Worm (Caenorhabditis elegans) whole organism, L3 larva: Measurements from ENCODE around the gene nhr-214.

Source experiments
- R02D3.7 ChIP-seq: fragments of 150-350 bp; optimal IDR thresholded peaks from 2 replicates; lab custom pipeline; 2014; ENCODE audit warnings: missing biosample characterization, missing genetic modification characterization
- ZK546.5 ChIP-seq: sonication (generic microtip); optimal IDR thresholded peaks from 2 replicates; lab custom pipeline; 2017; ENCODE audit warnings: missing biosample characterization, missing genetic modification characterization
- aly-2 ChIP-seq: fragments of 150-350 bp; optimal IDR thresholded peaks from 2 replicates; lab custom pipeline; 2014; ENCODE audit warnings: missing biosample characterization, missing genetic modification characterization
- ama-1 ChIP-seq: fragments of 150-350 bp; optimal IDR thresholded peaks from 2 replicates; lab custom pipeline; 2018
- ceh-16 ChIP-seq: sonication (generic microtip); optimal IDR thresholded peaks from 2 replicates; lab custom pipeline; 2017; ENCODE audit warnings: missing biosample characterization, missing genetic modification characterization
- ceh-28 ChIP-seq: fragments of 150-350 bp; optimal IDR thresholded peaks from 2 replicates; lab custom pipeline; 2014; ENCODE audit warnings: missing biosample characterization, missing genetic modification reagents, missing genetic modification characterization
- ceh-82 ChIP-seq: fragments of 150-350 bp; optimal IDR thresholded peaks from 2 replicates; lab custom pipeline; 2014; ENCODE audit warnings: missing biosample characterization, missing genetic modification characterization
- ceh-9 ChIP-seq: sonication (generic microtip); optimal IDR thresholded peaks from 2 replicates; lab custom pipeline; 2018; ENCODE audit warnings: missing biosample characterization, missing genetic modification characterization
- daf-12 ChIP-seq: fragments of 150-350 bp; optimal IDR thresholded peaks from 2 replicates; lab custom pipeline; 2014; ENCODE audit warnings: missing biosample characterization, missing genetic modification reagents, missing genetic modification characterization
- egl-27 ChIP-seq: sonication (generic microtip); optimal IDR thresholded peaks from 4 replicates; lab custom pipeline; 2017; ENCODE audit warnings: missing biosample characterization, missing genetic modification reagents, missing genetic modification characterization
- egl-5 ChIP-seq: fragments of 150-350 bp; optimal IDR thresholded peaks from 2 replicates; lab custom pipeline; 2017; ENCODE audit warnings: missing biosample characterization, missing genetic modification reagents, missing genetic modification characterization, inconsistent platforms
- elt-1 ChIP-seq: fragments of 150-350 bp; optimal IDR thresholded peaks from 2 replicates; lab custom pipeline; 2014; ENCODE audit warnings: missing biosample characterization, missing genetic modification characterization
- elt-2 ChIP-seq: sonication (generic microtip); optimal IDR thresholded peaks from 2 replicates; lab custom pipeline; 2016; ENCODE audit warnings: missing genetic modification reagents, mild to moderate bottlenecking, missing genetic modification characterization, missing compliant biosample characterization
- elt-3 ChIP-seq, 3 experiments: fragments of 150-350 bp in 1 of 3; sonication (generic microtip) in 2 of 3; optimal IDR thresholded peaks; 2 replicates in 2 of 3; 4 replicates in 1 of 3; lab custom pipeline; 2014 to 2017; ENCODE audit warnings: missing biosample characterization in 3 of 3, missing genetic modification characterization in 3 of 3
- eor-1 ChIP-seq, 2 experiments: fragments of 150-350 bp; optimal IDR thresholded peaks; 2 replicates each; lab custom pipeline; 2014 to 2018; ENCODE audit warnings: missing biosample characterization in 2 of 2, missing genetic modification characterization in 2 of 2
- fkh-2 ChIP-seq: fragments of 150-350 bp; optimal IDR thresholded peaks from 2 replicates; lab custom pipeline; 2014; ENCODE audit warnings: missing biosample characterization, missing genetic modification reagents, missing genetic modification characterization
- hmg-11 ChIP-seq: sonication (generic microtip); optimal IDR thresholded peaks from 2 replicates; lab custom pipeline; 2016; ENCODE audit warnings: missing genetic modification characterization, missing compliant biosample characterization
- jun-1 ChIP-seq: fragments of 150-350 bp; optimal IDR thresholded peaks from 2 replicates; lab custom pipeline; 2014; ENCODE audit warnings: missing biosample characterization, missing genetic modification reagents, missing genetic modification characterization
- lin-15B ChIP-seq: fragments of 150-350 bp; optimal IDR thresholded peaks from 2 replicates; lab custom pipeline; 2014; ENCODE audit warnings: missing biosample characterization, missing genetic modification characterization
- lsy-12 ChIP-seq: sonication (generic microtip); optimal IDR thresholded peaks from 2 replicates; lab custom pipeline; 2016; ENCODE audit warnings: mild to moderate bottlenecking, missing genetic modification characterization, missing compliant biosample characterization
- mdl-1 ChIP-seq: fragments of 150-350 bp; optimal IDR thresholded peaks from 2 replicates; lab custom pipeline; 2014; ENCODE audit warnings: missing biosample characterization, missing genetic modification characterization
- nfya-1 ChIP-seq: sonication (generic microtip); optimal IDR thresholded peaks from 2 replicates; lab custom pipeline; 2017; ENCODE audit warnings: missing genetic modification characterization, mild to moderate bottlenecking, missing compliant biosample characterization, antibody characterized with exemption, moderate library complexity; ENCODE audit not compliant: insufficient read depth
- nhr-11 ChIP-seq: fragments of 150-350 bp; optimal IDR thresholded peaks from 2 replicates; lab custom pipeline; 2014; ENCODE audit warnings: missing biosample characterization, missing genetic modification characterization
- nhr-12 ChIP-seq: fragments of 150-350 bp; optimal IDR thresholded peaks from 2 replicates; lab custom pipeline; 2014; ENCODE audit warnings: missing biosample characterization, missing genetic modification characterization
- nhr-23 ChIP-seq: fragments of 150-350 bp; optimal IDR thresholded peaks from 2 replicates; lab custom pipeline; 2014; ENCODE audit warnings: missing biosample characterization, missing genetic modification reagents, missing genetic modification characterization
- nhr-237 ChIP-seq: fragments of 150-350 bp; optimal IDR thresholded peaks from 2 replicates; lab custom pipeline; 2014; ENCODE audit warnings: missing biosample characterization, missing genetic modification characterization
- nhr-25 ChIP-seq: sonication (generic microtip); optimal IDR thresholded peaks from 2 replicates; lab custom pipeline; 2017; ENCODE audit warnings: missing biosample characterization, missing genetic modification characterization
- nhr-28 ChIP-seq: fragments of 150-350 bp; optimal IDR thresholded peaks from 2 replicates; lab custom pipeline; 2014; ENCODE audit warnings: missing biosample characterization, missing genetic modification characterization
- nhr-43 ChIP-seq: sonication (generic microtip); optimal IDR thresholded peaks from 2 replicates; lab custom pipeline; 2016; ENCODE audit warnings: mild to moderate bottlenecking, missing genetic modification characterization, missing compliant biosample characterization; ENCODE audit not compliant: poor library complexity, severe bottlenecking
- nhr-67 ChIP-seq: fragments of 150-350 bp; optimal IDR thresholded peaks from 2 replicates; lab custom pipeline; 2014; ENCODE audit warnings: missing biosample characterization, missing genetic modification characterization
- nhr-76 ChIP-seq: fragments of 150-350 bp; sonication (generic microtip); optimal IDR thresholded peaks from 5 replicates; lab custom pipeline; 2014; ENCODE audit warnings: missing biosample characterization, missing genetic modification characterization
- nhr-77 ChIP-seq: fragments of 150-350 bp; optimal IDR thresholded peaks from 2 replicates; lab custom pipeline; 2014; ENCODE audit warnings: missing biosample characterization, missing genetic modification characterization
- pha-4 ChIP-seq: fragments of 150-350 bp; optimal IDR thresholded peaks from 2 replicates; lab custom pipeline; 2014; ENCODE audit warnings: missing biosample characterization, missing genetic modification reagents, missing genetic modification characterization
- sea-2 ChIP-seq: fragments of 150-350 bp; sonication (generic microtip); optimal IDR thresholded peaks from 4 replicates; lab custom pipeline; 2014; ENCODE audit warnings: missing biosample characterization, missing genetic modification reagents, missing genetic modification characterization
- snpc-4 ChIP-seq: fragments of 150-350 bp; optimal IDR thresholded peaks from 2 replicates; lab custom pipeline; 2014; ENCODE audit warnings: missing biosample characterization, missing genetic modification characterization
- tbx-2 ChIP-seq: sonication (generic microtip); optimal IDR thresholded peaks from 2 replicates; lab custom pipeline; 2016; ENCODE audit warnings: mild to moderate bottlenecking, missing genetic modification characterization, missing compliant biosample characterization
- unc-39 ChIP-seq: sonication (generic microtip); optimal IDR thresholded peaks from 4 replicates; lab custom pipeline; 2017; ENCODE audit warnings: missing biosample characterization, missing genetic modification characterization
- unc-62 ChIP-seq: fragments of 150-350 bp; sonication (generic microtip); optimal IDR thresholded peaks from 4 replicates; lab custom pipeline; 2014; ENCODE audit warnings: missing biosample characterization, missing genetic modification reagents, missing genetic modification characterization
- zag-1 ChIP-seq: fragments of 150-350 bp; optimal IDR thresholded peaks from 2 replicates; lab custom pipeline; 2014; ENCODE audit warnings: missing biosample characterization, missing genetic modification characterization
- ztf-11 ChIP-seq: fragments of 150-350 bp; optimal IDR thresholded peaks from 2 replicates; lab custom pipeline; 2014; ENCODE audit warnings: missing biosample characterization, missing genetic modification characterization
- ztf-4 ChIP-seq: fragments of 150-350 bp; optimal IDR thresholded peaks from 2 replicates; lab custom pipeline; 2014; ENCODE audit warnings: missing biosample characterization, missing genetic modification characterization

The nhr-214 gene

ce11 chrX:12668941-12669501 lies 32.8 kb downstream of the nhr-214 start:
- TF ChIP-seq ZK546.5 (tag; lab: Kevin White, UChicago) (no peak), nhr-11 (peak; percentile 41)

ce11 chrX:12667804-12668511 lies 33.9 kb downstream of the nhr-214 start, which contains the start of gene nhr-17:
Gene nhr-17 (minus strand): TSS chrX:12667854.
- TF ChIP-seq ztf-4 (tag; lab: Kevin White, UChicago) (no peak), ceh-16 (tag; lab: Kevin White, UChicago) (no peak), ceh-82 (tag; lab: Kevin White, UChicago) (no peak), nhr-43 (tag; lab: Kevin White, UChicago) (no peak), pha-4 (tag; lab: Kevin White, UChicago) (peak; percentile 49), nhr-12 (tag; lab: Kevin White, UChicago) (no peak), nfya-1 (tag; lab: Kevin White, UChicago) (peak; percentile 14), nhr-23 (no peak), lin-15B (tag; lab: Kevin White, UChicago) (no peak), unc-62 (GFP tag; lab: Kevin White, UChicago) (no peak), ceh-28 (tag; lab: Kevin White, UChicago) (no peak), nhr-28 (tag; lab: Kevin White, UChicago) (no peak), tbx-2 (tag; lab: Kevin White, UChicago) (no peak), egl-27 (no peak), nhr-76 (tag; lab: Kevin White, UChicago) (no peak), eor-1 (tag; optimal IDR thresholded peaks at IDR 0.05; lab: Kevin White, UChicago) (no peak), nhr-77 (tag; lab: Kevin White, UChicago) (no peak), nhr-25 (tag; lab: Kevin White, UChicago) (peak; percentile 20), nhr-67 (tag; lab: Kevin White, UChicago) (no peak), elt-2 (tag; lab: Kevin White, UChicago) (peak; percentile 43), nhr-237 (no peak), lsy-12 (tag; lab: Kevin White, UChicago) (no peak), zag-1 (tag; lab: Kevin White, UChicago) (no peak), ceh-9 (tag; lab: Kevin White, UChicago) (no peak), elt-1 (tag; lab: Kevin White, UChicago) (no peak), ztf-11 (tag; lab: Kevin White, UChicago) (no peak)

ce11 chrX:12665799-12666198 lies 36.1 kb downstream of the nhr-214 start:
- TF ChIP-seq ama-1 = peak; percentile 82
- TF ChIP-seq R02D3.7 (tag; lab: Kevin White, UChicago) = no peak
- TF ChIP-seq fkh-2 (tag; lab: Kevin White, UChicago) = no peak
- no peak for TF ChIP-seq aly-2

- TF ChIP-seq ceh-28 (tag; lab: Kevin White, UChicago) (peak; percentile 33), egl-5 (no peak), hmg-11 (tag; lab: Kevin White, UChicago) (peak; percentile 98), tbx-2 (tag; lab: Kevin White, UChicago) (peak; percentile 73), sea-2 (no peak), eor-1 (tag; optimal IDR thresholded peaks at IDR 0.05; lab: Kevin White, UChicago) (no peak), jun-1 (no peak), aly-2 (no peak), unc-39 (tag; lab: Kevin White, UChicago) (no peak), nhr-23 (peak; percentile 32), zag-1 (tag; lab: Kevin White, UChicago) (no peak), nhr-67 (tag; lab: Kevin White, UChicago) (no peak), ztf-4 (tag; lab: Kevin White, UChicago) (no peak), elt-1 (tag; lab: Kevin White, UChicago) (no peak), egl-27 (peak; percentile 56), ZK546.5 (tag; lab: Kevin White, UChicago) (no peak), nhr-25 (tag; lab: Kevin White, UChicago) (peak; percentile 53), ceh-82 (tag; lab: Kevin White, UChicago) (peak; percentile 39), daf-12 (tag; lab: Kevin White, UChicago) (no peak), pha-4 (tag; lab: Kevin White, UChicago) (peak; percentile 71), nhr-77 (tag; lab: Kevin White, UChicago) (peak; percentile 31), nhr-237 (no peak), mdl-1 (tag; lab: Kevin White, UChicago) (no peak), lsy-12 (tag; lab: Kevin White, UChicago) (peak; percentile 98), ztf-11 (tag; lab: Kevin White, UChicago) (no peak), elt-3 (tag; optimal IDR thresholded peaks at IDR 0.05; lab: Kevin White, UChicago) (no peak), ceh-9 (tag; lab: Kevin White, UChicago) (no peak), nhr-12 (tag; lab: Kevin White, UChicago) (no peak), snpc-4 (no peak), nhr-11 (peak; percentile 13), nhr-76 (tag; lab: Kevin White, UChicago) (no peak), fkh-2 (tag; lab: Kevin White, UChicago) (no peak), lin-15B (tag; lab: Kevin White, UChicago) (no peak), nhr-43 (tag; lab: Kevin White, UChicago) (peak; percentile 77), ama-1 (peak; percentile 98)
Measured at ce11 chrX:12664987-12665451, 36.8 kb downstream of the nhr-214 start.
